Worm (Caenorhabditis elegans) whole organism, L4 larva: ENCODE results near the gene picc-1.

Experiments used
- ceh-20 ChIP-seq: fragments of 200-800 bp; sonication (Bioruptor generic); IDR thresholded peaks from 2 replicates; pipeline ENCODE4 v1.3.6; 2022; ENCODE audit warnings: missing genetic modification reagents, missing genetic modification characterization, missing compliant biosample characterization
- mxl-3 ChIP-seq: fragments of 200-800 bp; sonication (Bioruptor generic); optimal IDR thresholded peaks from 2 replicates; lab custom pipeline; 2018; ENCODE audit warnings: mild to moderate bottlenecking, missing genetic modification characterization, missing compliant biosample characterization
- nhr-237 ChIP-seq: sonication (generic microtip); optimal IDR thresholded peaks from 2 replicates; lab custom pipeline; 2017; ENCODE audit warnings: missing biosample characterization, missing genetic modification characterization
- pha-4 ChIP-seq, 2 experiments: fragments of 150-350 bp in 1 of 2; fragments of 200-800 bp in 1 of 2; sonication (Bioruptor generic) in 1 of 2; IDR thresholded peaks in 1 of 2; optimal IDR thresholded peaks in 1 of 2; 2 replicates each; pipeline versions ENCODE4 v1.3.6 to Lab custom; 2014 to 2022; ENCODE audit warnings: missing genetic modification characterization in 2 of 2, missing genetic modification reagents in 2 of 2, missing biosample characterization in 1 of 2, missing compliant biosample characterization in 1 of 2
- set-16 ChIP-seq: fragments of 200-800 bp; sonication (Bioruptor generic); IDR thresholded peaks from 2 replicates; pipeline ENCODE4 v1.3.6; 2022; ENCODE audit warnings: missing genetic modification reagents, missing genetic modification characterization, missing compliant biosample characterization

DNA sequence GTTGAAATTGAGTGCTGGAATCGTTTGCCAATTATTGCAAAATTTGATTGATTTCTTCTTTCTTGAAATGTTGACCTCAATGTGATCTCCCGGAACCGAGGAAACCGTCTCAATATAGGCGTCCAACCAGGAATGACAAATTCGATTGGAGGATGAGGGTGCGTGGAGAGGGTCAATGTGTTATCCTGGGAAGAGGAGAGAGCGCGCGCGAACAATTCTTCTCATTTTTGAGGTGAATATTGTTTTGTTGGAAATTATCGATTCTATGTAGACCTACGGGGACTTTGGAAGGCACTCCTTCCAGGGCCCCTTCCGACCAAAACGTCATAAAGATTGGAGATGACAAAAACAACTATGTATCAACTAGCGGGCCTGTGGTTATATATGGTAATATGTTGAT is 17.8 kb downstream of the picc-1 start:
- no peak for TF ChIP-seq nhr-237 (tag; lab: Kevin White, UChicago)
- no peak for TF ChIP-seq pha-4 (GFP tag; IDR thresholded peaks at IDR 0.05; lab: Robert Waterston, UW)
- no peak for TF ChIP-seq pha-4 (tag; optimal IDR thresholded peaks at IDR 0.05; lab: Kevin White, UChicago)
- no peak for TF ChIP-seq mxl-3 (GFP tag; lab: Kevin White, UChicago)
- no peak for TF ChIP-seq ceh-20
- TF ChIP-seq set-16: no peak
